Worm (Caenorhabditis elegans): ENCODE data around the gene ikke-1.

The ikke-1 gene

DNA sequence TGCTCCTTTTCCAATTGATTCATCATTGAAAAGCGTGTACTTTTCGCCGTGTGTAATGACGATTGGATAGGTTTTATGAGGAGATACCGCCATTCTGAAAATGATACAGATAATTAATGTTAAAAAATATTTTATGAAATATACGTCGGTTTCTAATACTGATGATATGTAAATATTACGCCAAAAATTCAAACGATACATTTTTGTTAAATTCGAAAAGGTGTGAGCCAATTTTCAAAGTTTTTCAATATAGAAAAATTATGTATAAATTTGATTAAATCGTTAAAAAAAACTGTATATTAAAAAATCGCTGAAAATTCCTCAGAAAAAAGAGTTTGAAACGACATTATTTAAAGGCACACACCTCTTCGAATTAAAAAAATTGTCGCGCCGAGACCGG is at the start of gene ikke-1:
Gene ikke-1, minus strand, starts transcription at position 101 of the 400 bp plus-strand sequence.
- TF ChIP-seq zip-4 (GFP tag; optimal IDR thresholded peaks at IDR 0.05) (no peak), aly-2 (tag; optimal IDR thresholded peaks at IDR 0.05) (no peak), C04F5.9 (tag; optimal IDR thresholded peaks at IDR 0.05) (no peak), elt-3 (tag; optimal IDR thresholded peaks at IDR 0.05) (no peak), ceh-63 (GFP tag; optimal IDR thresholded peaks at IDR 0.05) (no peak), pag-3 (tag; optimal IDR thresholded peaks at IDR 0.05; ENCODE audit: borderline replicate concordance, insufficient read depth) (no peak), F16B12.6 (tag; optimal IDR thresholded peaks at IDR 0.05) (no peak), dpl-1 (GFP tag; optimal IDR thresholded peaks at IDR 0.05) (no peak), fos-1 (tag; optimal IDR thresholded peaks at IDR 0.05) (no peak), mef-2 (tag; optimal IDR thresholded peaks at IDR 0.05) (no peak), egl-27 (tag; optimal IDR thresholded peaks at IDR 0.05) (no peak)

- TF ChIP-seq blmp-1 (tag; optimal IDR thresholded peaks at IDR 0.05) (peak; percentile 68), swsn-7 (tag; optimal IDR thresholded peaks at IDR 0.05) (no peak)
These were observed 41.1 kb upstream of the ikke-1 start, which contains the start of gene glp-1 for ce11 chrIII:9091392-9092291. TSS of gene glp-1 (plus strand) at chrIII:9092241.

- TF ChIP-seq C04F5.9 (tag; optimal IDR thresholded peaks at IDR 0.05): no peak
- no peak for TF ChIP-seq tbx-2 (tag; optimal IDR thresholded peaks at IDR 0.05)
- no peak for TF ChIP-seq snpc-4 (tag; optimal IDR thresholded peaks at IDR 0.05)
- peak; percentile 30 for TF ChIP-seq swsn-7 (tag; optimal IDR thresholded peaks at IDR 0.05)
- no peak for TF ChIP-seq nhr-84 (tag; optimal IDR thresholded peaks at IDR 0.05)
- TF ChIP-seq sup-37 (GFP tag; optimal IDR thresholded peaks at IDR 0.05): no peak
- TF ChIP-seq ceh-63 (GFP tag; optimal IDR thresholded peaks at IDR 0.05): no peak
- TF ChIP-seq ceh-82 (tag; optimal IDR thresholded peaks at IDR 0.05): peak in 2 of 3 experiments; percentile 14 to 25
- TF ChIP-seq lin-15B (tag; optimal IDR thresholded peaks at IDR 0.05): peak; percentile 33
- TF ChIP-seq nhr-20 (tag; optimal IDR thresholded peaks at IDR 0.05): peak; percentile 23
- no peak for TF ChIP-seq nhr-71 (tag; optimal IDR thresholded peaks at IDR 0.05)
- TF ChIP-seq rnt-1 (tag; optimal IDR thresholded peaks at IDR 0.05): peak; percentile 55
- TF ChIP-seq C16A3.4 (tag; optimal IDR thresholded peaks at IDR 0.05): no peak
- TF ChIP-seq elt-2 (tag; optimal IDR thresholded peaks at IDR 0.05): no peak
- TF ChIP-seq dpl-1 (GFP tag; optimal IDR thresholded peaks at IDR 0.05): peak; percentile 83 to 92 (median 92)
- TF ChIP-seq mab-9 (GFP tag; IDR thresholded peaks at IDR 0.05): no peak
- no peak for TF ChIP-seq nhr-237 (tag; optimal IDR thresholded peaks at IDR 0.05)
- TF ChIP-seq isw-1 (GFP tag; IDR thresholded peaks at IDR 0.05): peak; percentile 39
- TF ChIP-seq unc-130 (tag; optimal IDR thresholded peaks at IDR 0.05): no peak
- no peak for TF ChIP-seq egl-27 (tag; optimal IDR thresholded peaks at IDR 0.05)
- TF ChIP-seq alr-1 (tag; optimal IDR thresholded peaks at IDR 0.05; ENCODE audit: borderline replicate concordance): no peak
- no peak for TF ChIP-seq lin-13 (GFP tag; optimal IDR thresholded peaks at IDR 0.05)
- TF ChIP-seq ceh-90 (tag; optimal IDR thresholded peaks at IDR 0.05): no peak
- TF ChIP-seq unc-30 (tag; optimal IDR thresholded peaks at IDR 0.05): no peak
- no peak for TF ChIP-seq ets-5 (GFP tag; IDR thresholded peaks at IDR 0.05)
- TF ChIP-seq efl-1 (optimal IDR thresholded peaks at IDR 0.05): peak; percentile 35 to 92
- TF ChIP-seq efl-1 (GFP tag; optimal IDR thresholded peaks at IDR 0.05 in 1 of 2): peak; percentile 92 to 99
- TF ChIP-seq sptf-1 (tag; optimal IDR thresholded peaks at IDR 0.05): no peak
- no peak for TF ChIP-seq mep-1 (tag; optimal IDR thresholded peaks at IDR 0.05)
- TF ChIP-seq pqm-1 (tag; optimal IDR thresholded peaks at IDR 0.05): no peak
- TF ChIP-seq egl-13 (tag; optimal IDR thresholded peaks at IDR 0.05): no peak
- no peak for TF ChIP-seq Y116A8C.19 (tag; optimal IDR thresholded peaks at IDR 0.05; ENCODE audit: borderline replicate concordance)
- TF ChIP-seq lin-39 (tag; optimal IDR thresholded peaks at IDR 0.05): no peak
- peak; percentile 46 for TF ChIP-seq nhr-85 (tag)
- peak; percentile 90 to 95 for TF ChIP-seq lin-35 (GFP tag; optimal IDR thresholded peaks at IDR 0.05)
- no peak for TF ChIP-seq efl-3 (GFP tag; optimal IDR thresholded peaks at IDR 0.05)
- peak; percentile 23 for TF ChIP-seq F16B12.6 (tag; optimal IDR thresholded peaks at IDR 0.05)
- TF ChIP-seq nhr-76 (tag; optimal IDR thresholded peaks at IDR 0.05): no peak
- peak; percentile 33 for TF ChIP-seq xbp-1 (tag; optimal IDR thresholded peaks at IDR 0.05)
- TF ChIP-seq blmp-1 (tag; optimal IDR thresholded peaks at IDR 0.05): no peak
These were observed 38.9 kb upstream of the ikke-1 start, which contains the start of the genes mccc-2 and mrpl-44 for ce11 chrIII:9089325-9089823. TSS of gene mccc-2 (minus strand) at chrIII:9089375. TSS of gene mrpl-44 (minus strand) at chrIII:9089375.

Measured in whole organism, L1 larva.